ENCODE assay signal across 2 worm cellular contexts in the genomic region with DNA sequence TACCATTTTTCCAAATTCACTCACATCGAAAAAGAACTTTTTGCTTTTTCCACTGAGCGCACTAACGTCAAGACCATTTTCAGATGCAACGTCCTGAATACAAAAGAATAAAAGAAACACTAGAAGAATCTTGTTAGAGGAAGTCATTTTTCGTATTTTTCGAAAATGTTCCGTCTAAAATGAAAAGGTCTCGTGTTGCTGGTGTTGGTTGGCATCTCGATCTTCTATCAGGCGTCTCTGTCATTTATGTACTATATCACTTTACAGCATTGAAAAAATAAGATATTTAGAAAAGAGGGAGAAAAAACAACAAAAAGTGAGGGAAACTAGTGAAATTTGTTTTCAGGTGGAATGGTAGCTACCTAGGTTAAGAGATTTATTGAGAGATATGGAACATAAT.
TF ChIP-seq lines count a peak whose summit lies in the region.

A gene (minus strand): TSS at position 190 of the 400 bp plus-strand sequence.

TF ChIP-seq in whole organism, L1 larva, 84 proteins besides CTCF, POLR2A, EP300 and RAD21:
- TF ChIP-seq nhr-85 (tag; lab: Kevin White, UChicago) (peak; percentile 1), nhr-71 (tag; optimal IDR thresholded peaks at IDR 0.05; lab: Kevin White, UChicago) (peak; percentile 18), mep-1 (tag; optimal IDR thresholded peaks at IDR 0.05; lab: Kevin White, UChicago) (peak; percentile 3), elt-2 (tag; optimal IDR thresholded peaks at IDR 0.05; lab: Kevin White, UChicago) (no peak), efl-1 (optimal IDR thresholded peaks at IDR 0.05; lab: Kevin White, UChicago) (no peak), efl-1 (GFP tag; optimal IDR thresholded peaks at IDR 0.05 in 1 of 2; lab: Kevin White, UChicago) (no peak), hlh-4 (tag; optimal IDR thresholded peaks at IDR 0.05; lab: Kevin White, UChicago) (no peak), rnt-1 (tag; optimal IDR thresholded peaks at IDR 0.05; lab: Kevin White, UChicago) (peak; percentile 23), lin-14 (GFP tag; optimal IDR thresholded peaks at IDR 0.05; lab: Kevin White, UChicago) (peak; percentile 35), pag-3 (tag; optimal IDR thresholded peaks at IDR 0.05; lab: Kevin White, UChicago; ENCODE audit: borderline replicate concordance, insufficient read depth) (peak; percentile 93)
TF ChIP-seq in whole organism, L1 larva: peak in this region for 6.

TF ChIP-seq in whole organism, L4 larva, 104 proteins besides CTCF, POLR2A, EP300 and RAD21:
- TF ChIP-seq zip-11 (GFP tag; IDR thresholded peaks at IDR 0.05; lab: Robert Waterston, UW) (no peak), hlh-30 (tag; optimal IDR thresholded peaks at IDR 0.05; lab: Kevin White, UChicago; ENCODE audit: insufficient read depth) (peak; percentile 2)
TF ChIP-seq in whole organism, L4 larva: peak in this region for 1.
